Worm (Caenorhabditis elegans) whole organism, L1 larva: ENCODE results near the gene dos-3.

Experiments used
- C04F5.9 ChIP-seq: sonication (generic microtip); optimal IDR thresholded peaks from 2 replicates; lab custom pipeline; 2016; ENCODE audit warnings: missing genetic modification characterization, missing compliant biosample characterization
- C34B4.2 ChIP-seq: sonication (generic microtip); optimal IDR thresholded peaks from 2 replicates; lab custom pipeline; 2017; ENCODE audit warnings: mild to moderate bottlenecking, missing genetic modification characterization, missing compliant biosample characterization
- Y116A8C.19 ChIP-seq: sonication (generic microtip); optimal IDR thresholded peaks from 2 replicates; lab custom pipeline; 2016; ENCODE audit warnings: missing compliant biosample characterization, missing genetic modification characterization, borderline replicate concordance
- aha-1 ChIP-seq: fragments of 150-350 bp; optimal IDR thresholded peaks from 2 replicates; lab custom pipeline; 2014; ENCODE audit warnings: missing biosample characterization, missing genetic modification characterization
- alr-1 ChIP-seq: fragments of 200-800 bp; sonication (Bioruptor generic); optimal IDR thresholded peaks from 2 replicates; lab custom pipeline; 2018; ENCODE audit warnings: borderline replicate concordance, mild to moderate bottlenecking, missing genetic modification characterization, missing compliant biosample characterization
- aly-2 ChIP-seq: fragments of 150-350 bp; optimal IDR thresholded peaks from 2 replicates; lab custom pipeline; 2014; ENCODE audit warnings: missing biosample characterization, missing genetic modification characterization
- ama-1 ChIP-seq: fragments of 150-350 bp; optimal IDR thresholded peaks from 2 replicates; lab custom pipeline; 2014
- ceh-63 ChIP-seq: fragments of 200-800 bp; sonication (Bioruptor generic); optimal IDR thresholded peaks from 2 replicates; lab custom pipeline; 2018; ENCODE audit warnings: mild to moderate bottlenecking, missing genetic modification characterization, missing compliant biosample characterization
- ceh-82 ChIP-seq, 3 experiments: fragments of 150-350 bp in 1 of 3; sonication (generic microtip) in 2 of 3; optimal IDR thresholded peaks; 2 replicates each; lab custom pipeline; 2014 to 2017; ENCODE audit warnings: missing biosample characterization in 3 of 3, missing genetic modification characterization in 3 of 3
- ceh-88 ChIP-seq: fragments of 200-800 bp; sonication (Bioruptor generic); IDR thresholded peaks from 2 replicates; pipeline ENCODE4 v1.3.6; 2022; ENCODE audit warnings: missing genetic modification characterization, missing compliant biosample characterization
- ces-1 ChIP-seq: fragments of 150-350 bp; optimal IDR thresholded peaks from 2 replicates; lab custom pipeline; 2014; ENCODE audit warnings: missing biosample characterization, missing genetic modification reagents, missing genetic modification characterization
- dpl-1 ChIP-seq, 3 experiments: fragments of 150-350 bp in 2 of 3; sonication (generic microtip) in 1 of 3; optimal IDR thresholded peaks; 2 replicates each; lab custom pipeline; 2014 to 2017; ENCODE audit warnings: missing biosample characterization in 3 of 3, missing genetic modification characterization in 3 of 3, missing genetic modification reagents in 3 of 3
- dsc-1 ChIP-seq: sonication (generic microtip); optimal IDR thresholded peaks from 2 replicates; lab custom pipeline; 2016; ENCODE audit warnings: mild to moderate bottlenecking, missing genetic modification characterization, missing compliant biosample characterization
- efl-1 ChIP-seq, 4 experiments: fragments of 150-350 bp; optimal IDR thresholded peaks in 3 of 4; peaks in 1 of 4; 1 replicate in 1 of 4; 2 replicates in 3 of 4; lab custom pipeline; 2014; ENCODE audit warnings: missing biosample characterization in 2 of 4, missing genetic modification characterization in 2 of 4, missing genetic modification reagents in 2 of 4
- elt-3 ChIP-seq, 6 experiments: fragments of 150-350 bp in 1 of 6; sonication (generic microtip); optimal IDR thresholded peaks; 2 replicates each; lab custom pipeline; 2017 to 2018; ENCODE audit warnings: missing biosample characterization in 6 of 6, missing genetic modification characterization in 6 of 6, inconsistent platforms in 1 of 6
- fkh-10 ChIP-seq: sonication (generic microtip); optimal IDR thresholded peaks from 2 replicates; lab custom pipeline; 2017; ENCODE audit warnings: missing biosample characterization, missing genetic modification reagents, missing genetic modification characterization
- fkh-4 ChIP-seq: sonication (generic microtip); optimal IDR thresholded peaks from 2 replicates; lab custom pipeline; 2016; ENCODE audit warnings: missing compliant biosample characterization, missing genetic modification characterization, borderline replicate concordance
- fkh-8 ChIP-seq: sonication (generic microtip); optimal IDR thresholded peaks from 2 replicates; lab custom pipeline; 2016; ENCODE audit warnings: mild to moderate bottlenecking, missing genetic modification characterization, missing compliant biosample characterization
- hlh-17 ChIP-seq: fragments of 200-800 bp; sonication (Bioruptor generic); optimal IDR thresholded peaks from 2 replicates; lab custom pipeline; 2018; ENCODE audit warnings: missing genetic modification characterization, mild to moderate bottlenecking, missing compliant biosample characterization, moderate library complexity, borderline replicate concordance
- irx-1 ChIP-seq: sonication (generic microtip); optimal IDR thresholded peaks from 2 replicates; lab custom pipeline; 2016; ENCODE audit warnings: missing genetic modification characterization, missing compliant biosample characterization
- isw-1 ChIP-seq: fragments of 200-800 bp; sonication (Bioruptor generic); IDR thresholded peaks from 2 replicates; pipeline ENCODE4 v1.3.6; 2022; ENCODE audit warnings: missing genetic modification characterization, missing compliant biosample characterization
- jun-1 ChIP-seq: fragments of 150-350 bp; optimal IDR thresholded peaks from 2 replicates; lab custom pipeline; 2014; ENCODE audit warnings: missing biosample characterization, missing genetic modification reagents, missing genetic modification characterization
- lin-13 ChIP-seq: fragments of 150-350 bp; optimal IDR thresholded peaks from 2 replicates; lab custom pipeline; 2014; ENCODE audit warnings: missing biosample characterization, missing genetic modification reagents, missing genetic modification characterization
- lin-14 ChIP-seq: fragments of 200-800 bp; sonication (Bioruptor generic); optimal IDR thresholded peaks from 2 replicates; lab custom pipeline; 2018; ENCODE audit warnings: mild to moderate bottlenecking, missing genetic modification characterization, moderate library complexity, missing compliant biosample characterization
- lin-39 ChIP-seq: fragments of 150-350 bp; optimal IDR thresholded peaks from 2 replicates; lab custom pipeline; 2014; ENCODE audit warnings: missing biosample characterization, missing genetic modification reagents, missing genetic modification characterization
- lsy-2 ChIP-seq, 2 experiments: fragments of 150-350 bp; optimal IDR thresholded peaks; 2 replicates each; lab custom pipeline; 2014; ENCODE audit warnings: missing biosample characterization in 2 of 2, missing genetic modification characterization in 2 of 2
- mab-9 ChIP-seq: fragments of 200-800 bp; sonication (Bioruptor generic); IDR thresholded peaks from 2 replicates; pipeline ENCODE4 v1.3.6; 2022; ENCODE audit warnings: missing genetic modification reagents, missing genetic modification characterization, missing compliant biosample characterization
- mef-2 ChIP-seq: fragments of 150-350 bp; optimal IDR thresholded peaks from 2 replicates; lab custom pipeline; 2014; ENCODE audit warnings: missing biosample characterization, missing genetic modification characterization
- mep-1 ChIP-seq: fragments of 150-350 bp; optimal IDR thresholded peaks from 2 replicates; lab custom pipeline; 2014; ENCODE audit warnings: missing biosample characterization, missing genetic modification characterization
- nhr-11 ChIP-seq: fragments of 150-350 bp; optimal IDR thresholded peaks from 2 replicates; lab custom pipeline; 2014; ENCODE audit warnings: missing biosample characterization, missing genetic modification characterization
- nhr-28 ChIP-seq: fragments of 150-350 bp; optimal IDR thresholded peaks from 2 replicates; lab custom pipeline; 2014; ENCODE audit warnings: missing biosample characterization, missing genetic modification characterization
- nhr-47 ChIP-seq: sonication (generic microtip); optimal IDR thresholded peaks from 2 replicates; lab custom pipeline; 2016; ENCODE audit warnings: mild to moderate bottlenecking, missing genetic modification characterization, moderate library complexity, missing compliant biosample characterization
- nhr-77 ChIP-seq: fragments of 150-350 bp; optimal IDR thresholded peaks from 2 replicates; lab custom pipeline; 2014; ENCODE audit warnings: missing biosample characterization, missing genetic modification characterization
- nhr-84 ChIP-seq: sonication (generic microtip); optimal IDR thresholded peaks from 2 replicates; lab custom pipeline; 2017; ENCODE audit warnings: missing biosample characterization, missing genetic modification characterization
- nhr-85 ChIP-seq: sonication (generic microtip); peaks from one replicate; lab custom pipeline; 2016; ENCODE audit warnings: missing genetic modification characterization, inconsistent platforms, missing compliant biosample characterization
- pax-3 ChIP-seq: fragments of 200-800 bp; sonication (Bioruptor generic); optimal IDR thresholded peaks from 2 replicates; lab custom pipeline; 2018; ENCODE audit warnings: mild to moderate bottlenecking, missing genetic modification characterization, moderate library complexity, missing compliant biosample characterization
- rnt-1 ChIP-seq: sonication (generic microtip); optimal IDR thresholded peaks from 2 replicates; lab custom pipeline; 2016; ENCODE audit warnings: mild to moderate bottlenecking, missing genetic modification characterization, moderate library complexity, missing compliant biosample characterization
- skn-1 ChIP-seq: fragments of 150-350 bp; optimal IDR thresholded peaks from 2 replicates; lab custom pipeline; 2014; ENCODE audit warnings: missing biosample characterization, missing genetic modification characterization
- snu-23 ChIP-seq: sonication (generic microtip); optimal IDR thresholded peaks from 2 replicates; lab custom pipeline; 2016; ENCODE audit warnings: missing genetic modification characterization, missing compliant biosample characterization
- sox-4 ChIP-seq: sonication (generic microtip); optimal IDR thresholded peaks from 2 replicates; lab custom pipeline; 2016; ENCODE audit warnings: missing genetic modification characterization, missing compliant biosample characterization
- tbx-2 ChIP-seq: sonication (generic microtip); optimal IDR thresholded peaks from 2 replicates; lab custom pipeline; 2016; ENCODE audit warnings: missing genetic modification characterization, missing compliant biosample characterization
- unc-62 ChIP-seq: fragments of 150-350 bp; optimal IDR thresholded peaks from 2 replicates; lab custom pipeline; 2014; ENCODE audit warnings: missing biosample characterization, missing genetic modification reagents, missing genetic modification characterization
- unc-86 ChIP-seq: sonication (generic microtip); optimal IDR thresholded peaks from 2 replicates; lab custom pipeline; 2016; ENCODE audit warnings: missing genetic modification characterization, missing compliant biosample characterization
- unc-98 ChIP-seq: fragments of 200-800 bp; sonication (Bioruptor generic); IDR thresholded peaks from 2 replicates; pipeline ENCODE4 v1.3.6; 2022; ENCODE audit warnings: missing genetic modification characterization, missing compliant biosample characterization
- xbp-1 ChIP-seq: sonication (generic microtip); optimal IDR thresholded peaks from 2 replicates; lab custom pipeline; 2016; ENCODE audit warnings: missing genetic modification characterization, missing compliant biosample characterization

dos-3 gene

DNA sequence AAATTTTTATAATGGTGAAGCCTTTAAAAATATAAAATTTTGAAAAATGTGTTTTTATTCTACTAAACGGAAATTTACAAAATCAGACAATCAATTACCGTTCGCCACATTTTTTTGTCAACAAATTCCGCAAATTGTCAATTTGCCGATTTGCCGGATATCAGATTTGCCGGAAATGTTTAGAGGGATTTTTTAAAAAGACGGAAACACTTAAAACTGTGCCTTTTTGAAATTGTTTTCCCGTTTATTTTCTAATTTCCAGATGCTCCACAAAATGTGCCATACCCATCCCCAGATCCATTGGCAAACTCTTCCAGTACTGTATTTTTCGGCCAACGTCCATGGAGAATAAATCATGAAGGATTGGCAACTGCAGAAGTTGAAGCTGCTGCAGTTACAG lies 41.9 kb downstream of the dos-3 start:
- TF ChIP-seq sox-4 (no peak), skn-1 (tag; lab: Kevin White, UChicago) (no peak), efl-1 (optimal IDR thresholded peaks at IDR 0.05; lab: Kevin White, UChicago) (no peak), efl-1 (GFP tag; optimal IDR thresholded peaks at IDR 0.05 in 1 of 2; lab: Kevin White, UChicago) (peak in 1 of 2 experiments; percentile 53)

ce11 chrIII:794984-795596 lies 44.3 kb downstream of the dos-3 start, which contains the start of gene trpp-11:
Gene trpp-11, plus strand, starts transcription at chrIII:795136.
- TF ChIP-seq unc-98 (no peak), ceh-82 (tag; optimal IDR thresholded peaks at IDR 0.05; lab: Kevin White, UChicago) (no peak), ceh-88 (GFP tag; lab: Robert Waterston, UW) (no peak), lsy-2 (tag; optimal IDR thresholded peaks at IDR 0.05; lab: Kevin White, UChicago) (peak in 1 of 2 experiments; percentile 24), alr-1 (tag; lab: Kevin White, UChicago) (no peak)

- TF ChIP-seq irx-1 (peak; percentile 40), nhr-85 (tag; lab: Kevin White, UChicago) (peak; percentile 11), ama-1 (lab: Kevin White, UChicago) (no peak)
These were observed 45.4 kb downstream of the dos-3 start, which contains the start of gene rps-29 for ce11 chrIII:794000-794399. Gene rps-29, plus strand, starts transcription at chrIII:794300.

- TF ChIP-seq mab-9: no peak
- peak; percentile 70 for TF ChIP-seq nhr-77 (tag; lab: Kevin White, UChicago)
- TF ChIP-seq alr-1 (tag; lab: Kevin White, UChicago): no peak
- peak; percentile 27 for TF ChIP-seq fkh-4 (tag; lab: Kevin White, UChicago)
- TF ChIP-seq C34B4.2: no peak
- peak; percentile 89 for TF ChIP-seq rnt-1
- no peak for TF ChIP-seq ces-1
- peak; percentile 71 for TF ChIP-seq xbp-1
- peak; percentile 50 for TF ChIP-seq C04F5.9
- peak in 2 of 6 experiments; percentile 37 to 44 for TF ChIP-seq elt-3 (tag; optimal IDR thresholded peaks at IDR 0.05; lab: Kevin White, UChicago)
- TF ChIP-seq fkh-8: peak; percentile 84
- TF ChIP-seq irx-1: peak; percentile 76
- no peak for TF ChIP-seq nhr-84 (tag; lab: Kevin White, UChicago)
- peak; percentile 70 for TF ChIP-seq lin-13 (GFP tag; lab: Kevin White, UChicago)
- TF ChIP-seq jun-1 (tag; lab: Kevin White, UChicago): peak; percentile 69
- TF ChIP-seq Y116A8C.19 (tag; lab: Kevin White, UChicago): no peak
- TF ChIP-seq tbx-2 (tag; lab: Kevin White, UChicago): peak; percentile 82
- no peak for TF ChIP-seq mef-2 (tag; lab: Kevin White, UChicago)
- TF ChIP-seq lin-39: peak; percentile 40
- TF ChIP-seq ceh-88 (GFP tag; lab: Robert Waterston, UW): peak; percentile 30; the same call in 1 of the 2 replicates
- TF ChIP-seq aha-1: peak; percentile 49
- TF ChIP-seq dpl-1 (GFP tag; optimal IDR thresholded peaks at IDR 0.05; lab: Kevin White, UChicago): peak; percentile 74 to 84 (median 80)
- peak; percentile 88 for TF ChIP-seq snu-23 (GFP tag; lab: Kevin White, UChicago)
- TF ChIP-seq lsy-2 (tag; optimal IDR thresholded peaks at IDR 0.05; lab: Kevin White, UChicago): peak; percentile 99
- TF ChIP-seq pax-3: peak; percentile 63
- peak; percentile 80 for TF ChIP-seq mep-1
- peak; percentile 72 for TF ChIP-seq unc-86 (tag; lab: Kevin White, UChicago)
- peak; percentile 78 for TF ChIP-seq isw-1 (GFP tag; lab: Robert Waterston, UW)
- no peak for TF ChIP-seq ceh-63 (GFP tag; lab: Kevin White, UChicago)
- TF ChIP-seq unc-62 (GFP tag; lab: Kevin White, UChicago): no peak
- peak; percentile 19 for TF ChIP-seq aly-2
- TF ChIP-seq nhr-28 (tag; lab: Kevin White, UChicago): no peak
- no peak for TF ChIP-seq nhr-11 (tag; lab: Kevin White, UChicago)
- TF ChIP-seq nhr-47 (tag; lab: Kevin White, UChicago): peak; percentile 85
- no peak for TF ChIP-seq hlh-17 (GFP tag; lab: Kevin White, UChicago)
- peak; percentile 5 for TF ChIP-seq fkh-10 (GFP tag; lab: Kevin White, UChicago)
- peak; percentile 77 for TF ChIP-seq dsc-1
- no peak for TF ChIP-seq lin-14 (GFP tag; lab: Kevin White, UChicago)
- peak; percentile 85 for TF ChIP-seq nhr-85 (tag; lab: Kevin White, UChicago)
These were observed 45.8 kb downstream of the dos-3 start, which contains the start of gene snt-2 for ce11 chrIII:793595-793994. Gene snt-2, minus strand, starts transcription at chrIII:793733.
